Fruit fly (Drosophila melanogaster) whole organism, embryonic: ENCODE measurements around the gene SerRS.

Experiments used
- ATbp ChIP-seq: fragments of 200-800 bp; sonication (Bioruptor generic); optimal IDR thresholded peaks from 2 replicates; lab custom pipeline; 2017; ENCODE audit warnings: missing biosample characterization, mild to moderate bottlenecking, missing genetic modification characterization, missing genetic modification reagents
- Adf1 ChIP-seq: fragments of 200-800 bp; sonication (Bioruptor generic); IDR thresholded peaks from 2 replicates; pipeline ENCODE4 v1.3.6; 2022; ENCODE audit warnings: missing biosample characterization, missing genetic modification characterization
- Blimp-1 ChIP-seq: fragments of 200-800 bp; sonication (Bioruptor generic); optimal IDR thresholded peaks from 3 replicates; lab custom pipeline; 2018; ENCODE audit warnings: missing biosample characterization, missing genetic modification characterization, mild to moderate bottlenecking, moderate library complexity, missing genetic modification reagents
- CG10321 ChIP-seq: fragments of 200-800 bp; sonication (Bioruptor generic); IDR thresholded peaks from 2 replicates; pipeline ENCODE4 v1.3.6; 2022; ENCODE audit warnings: missing biosample characterization, missing genetic modification characterization
- CG10654 ChIP-seq: fragments of 200-800 bp; sonication (Bioruptor generic); optimal IDR thresholded peaks from 2 replicates; lab custom pipeline; 2016; ENCODE audit warnings: missing biosample characterization, missing genetic modification characterization
- CG11093 ChIP-seq: fragments of 200-800 bp; sonication (Bioruptor generic); IDR thresholded peaks from 3 replicates; pipeline ENCODE4 v1.3.6; 2022; ENCODE audit warnings: missing biosample characterization, missing genetic modification characterization
- CG12219 ChIP-seq: fragments of 200-800 bp; sonication (Bioruptor generic); optimal IDR thresholded peaks from 3 replicates; lab custom pipeline; 2018; ENCODE audit warnings: missing biosample characterization, mild to moderate bottlenecking, missing genetic modification characterization
- CG1233 ChIP-seq: fragments of 200-800 bp; sonication (Bioruptor generic); optimal IDR thresholded peaks from 4 replicates; lab custom pipeline; 2018; ENCODE audit warnings: missing biosample characterization, mild to moderate bottlenecking, missing genetic modification characterization
- CG13287 ChIP-seq: fragments of 200-800 bp; sonication (Bioruptor generic); IDR thresholded peaks from 2 replicates; pipeline ENCODE4 v1.3.6; 2022; ENCODE audit warnings: missing biosample characterization, missing genetic modification characterization; ENCODE audit not compliant: partially characterized antibody
- CG14441 ChIP-seq: fragments of 200-800 bp; sonication (Bioruptor generic); IDR thresholded peaks from 2 replicates; pipeline ENCODE4 v1.3.6; 2022; ENCODE audit warnings: missing biosample characterization, missing genetic modification characterization
- CG1832 ChIP-seq: fragments of 200-800 bp; sonication (Bioruptor generic); optimal IDR thresholded peaks from 2 replicates; lab custom pipeline; 2017; ENCODE audit warnings: missing biosample characterization, mild to moderate bottlenecking, missing genetic modification characterization, inconsistent platforms
- CG2129 ChIP-seq: fragments of 200-800 bp; sonication (Bioruptor generic); IDR thresholded peaks from 2 replicates; pipeline ENCODE4 v1.3.6; 2022; ENCODE audit warnings: missing biosample characterization, missing genetic modification characterization; ENCODE audit not compliant: partially characterized antibody
- CG2889 ChIP-seq: fragments of 200-800 bp; sonication (Bioruptor generic); IDR thresholded peaks from 3 replicates; pipeline ENCODE4 v1.3.6; 2022; ENCODE audit warnings: missing biosample characterization, missing genetic modification characterization
- CG31224 ChIP-seq: fragments of 200-800 bp; sonication (Bioruptor generic); IDR thresholded peaks from 2 replicates; pipeline ENCODE4 v1.3.6; 2022; ENCODE audit warnings: missing biosample characterization, missing genetic modification characterization
- CG31365 ChIP-seq: fragments of 200-800 bp; sonication (Bioruptor generic); optimal IDR thresholded peaks from 2 replicates; lab custom pipeline; 2018; ENCODE audit warnings: missing biosample characterization, mild to moderate bottlenecking, missing genetic modification characterization
- CG4404 ChIP-seq: fragments of 200-800 bp; sonication (Bioruptor generic); IDR thresholded peaks from 2 replicates; pipeline ENCODE4 v1.3.6; 2022; ENCODE audit warnings: missing biosample characterization, missing genetic modification characterization
- CG7839 ChIP-seq: fragments of 200-800 bp; sonication (Bioruptor generic); optimal IDR thresholded peaks from 3 replicates; lab custom pipeline; 2018; ENCODE audit warnings: missing biosample characterization, mild to moderate bottlenecking, missing genetic modification characterization, moderate library complexity
- CG8281 ChIP-seq: fragments of 200-800 bp; sonication (Bioruptor generic); optimal IDR thresholded peaks from 2 replicates; lab custom pipeline; 2018; ENCODE audit warnings: missing biosample characterization, mild to moderate bottlenecking, missing genetic modification characterization, moderate library complexity
- CG9817 ChIP-seq: fragments of 200-800 bp; sonication (Bioruptor generic); optimal IDR thresholded peaks from 2 replicates; lab custom pipeline; 2018; ENCODE audit warnings: missing biosample characterization, mild to moderate bottlenecking, missing genetic modification characterization, moderate library complexity
- Dad ChIP-seq: fragments of 200-800 bp; sonication (Bioruptor generic); optimal IDR thresholded peaks from 3 replicates; lab custom pipeline; 2016; ENCODE audit warnings: missing biosample characterization, missing genetic modification characterization
- Dip3 ChIP-seq: fragments of 200-800 bp; sonication (Bioruptor generic); optimal IDR thresholded peaks from 3 replicates; lab custom pipeline; 2016; ENCODE audit warnings: missing biosample characterization, missing genetic modification characterization
- Doc3 ChIP-seq: fragments of 200-800 bp; sonication (Bioruptor generic); IDR thresholded peaks from 3 replicates; pipeline ENCODE4 v1.3.6; 2022; ENCODE audit warnings: missing biosample characterization, missing genetic modification characterization; ENCODE audit not compliant: partially characterized antibody
- Dp ChIP-seq: fragments of 200-800 bp; sonication (Bioruptor generic); optimal IDR thresholded peaks from 2 replicates; lab custom pipeline; 2018; ENCODE audit warnings: missing biosample characterization, mild to moderate bottlenecking, missing genetic modification characterization, moderate library complexity
- GATAe ChIP-seq: fragments of 200-800 bp; sonication (Bioruptor generic); conservative IDR thresholded peaks from 2 replicates; pipeline ENCODE4 v1.3.6; 2022; ENCODE audit warnings: missing biosample characterization, missing genetic modification characterization
- Hey ChIP-seq: fragments of 200-800 bp; sonication (Bioruptor generic); optimal IDR thresholded peaks from 3 replicates; lab custom pipeline; 2018; ENCODE audit warnings: missing biosample characterization, mild to moderate bottlenecking, missing genetic modification characterization
- Hmr ChIP-seq: fragments of 200-800 bp; sonication (Bioruptor generic); optimal IDR thresholded peaks from 3 replicates; lab custom pipeline; 2017; ENCODE audit warnings: mild to moderate bottlenecking, missing biosample characterization, missing genetic modification reagents, missing genetic modification characterization
- Hr51 ChIP-seq, 2 experiments: fragments of 200-800 bp; sonication (Bioruptor generic); optimal IDR thresholded peaks; 2 replicates in 1 of 2; 3 replicates in 1 of 2; lab custom pipeline; 2016 to 2018; ENCODE audit warnings: missing biosample characterization in 2 of 2, missing genetic modification characterization in 2 of 2, mild to moderate bottlenecking in 1 of 2, moderate library complexity in 1 of 2
- NC2α ChIP-seq: fragments of 200-800 bp; sonication (Bioruptor generic); optimal IDR thresholded peaks from 2 replicates; lab custom pipeline; 2016; ENCODE audit warnings: missing biosample characterization, missing genetic modification characterization
- Nf-YB ChIP-seq: fragments of 200-800 bp; sonication (Bioruptor generic); optimal IDR thresholded peaks from 3 replicates; lab custom pipeline; 2019; ENCODE audit warnings: missing biosample characterization, mild to moderate bottlenecking, missing genetic modification characterization, moderate library complexity
- Ptx1 ChIP-seq: fragments of 200-800 bp; sonication (Bioruptor generic); IDR thresholded peaks from 2 replicates; pipeline ENCODE4 v1.3.6; 2022; ENCODE audit warnings: missing biosample characterization, missing genetic modification characterization
- Six4 ChIP-seq: fragments of 200-800 bp; sonication (Bioruptor generic); optimal IDR thresholded peaks from 2 replicates; lab custom pipeline; 2016; ENCODE audit warnings: missing biosample characterization, missing genetic modification characterization
- ase ChIP-seq: fragments of 200-800 bp; sonication (Bioruptor generic); IDR thresholded peaks from 3 replicates; pipeline ENCODE4 v1.3.6; 2022; ENCODE audit warnings: missing biosample characterization, missing genetic modification characterization
- crol ChIP-seq: fragments of 200-800 bp; sonication (Bioruptor generic); IDR thresholded peaks from 2 replicates; pipeline ENCODE4 v1.3.6; 2022; ENCODE audit warnings: missing biosample characterization, missing genetic modification characterization
- ewg ChIP-seq: fragments of 200-800 bp; sonication (Bioruptor generic); optimal IDR thresholded peaks from 3 replicates; lab custom pipeline; 2017; ENCODE audit warnings: mild to moderate bottlenecking, missing biosample characterization, missing genetic modification reagents, missing genetic modification characterization
- jigr1 ChIP-seq: fragments of 200-800 bp; sonication (Bioruptor generic); IDR thresholded peaks from 3 replicates; pipeline ENCODE4 v1.3.6; 2022; ENCODE audit warnings: missing biosample characterization, missing genetic modification characterization
- jumu ChIP-seq: fragments of 200-800 bp; sonication (Bioruptor generic); optimal IDR thresholded peaks from 3 replicates; lab custom pipeline; 2016; ENCODE audit warnings: missing biosample characterization, missing genetic modification characterization
- klu ChIP-seq: fragments of 200-800 bp; sonication (Bioruptor generic); IDR thresholded peaks from 2 replicates; pipeline ENCODE4 v1.3.6; 2022; ENCODE audit warnings: missing biosample characterization, missing genetic modification characterization
- lab ChIP-seq: fragments of 200-800 bp; sonication (Bioruptor generic); optimal IDR thresholded peaks from 3 replicates; lab custom pipeline; 2017; ENCODE audit warnings: missing biosample characterization, missing genetic modification characterization, mild to moderate bottlenecking, moderate library complexity, missing genetic modification reagents
- lola ChIP-seq, 3 experiments: fragments of >200 bp in 2 of 3; fragments of 200-800 bp in 1 of 3; sonication (Bioruptor generic) in 1 of 3; optimal IDR thresholded peaks; 2 replicates each; lab custom pipeline; 2017 to 2019; ENCODE audit warnings: missing biosample characterization in 3 of 3, missing genetic modification characterization in 3 of 3, mild to moderate bottlenecking in 1 of 3, moderate library complexity in 1 of 3
- luna ChIP-seq: fragments of 200-800 bp; sonication (Bioruptor generic); optimal IDR thresholded peaks from 2 replicates; lab custom pipeline; 2016; ENCODE audit warnings: missing biosample characterization, missing genetic modification characterization
- nerfin-1 ChIP-seq: fragments of 200-800 bp; sonication (Bioruptor generic); optimal IDR thresholded peaks from 3 replicates; lab custom pipeline; 2019; ENCODE audit warnings: missing biosample characterization, mild to moderate bottlenecking, missing genetic modification characterization, moderate library complexity
- nerfin-2 ChIP-seq: fragments of 200-800 bp; sonication (Bioruptor generic); IDR thresholded peaks from 2 replicates; pipeline ENCODE4 v1.3.6; 2022; ENCODE audit warnings: missing biosample characterization, missing genetic modification characterization; ENCODE audit not compliant: partially characterized antibody
- pan ChIP-seq, 4 experiments: fragments of >200 bp in 3 of 4; fragments of 200-800 bp in 1 of 4; sonication (Bioruptor generic) in 1 of 4; optimal IDR thresholded peaks in 3 of 4; IDR thresholded peaks in 1 of 4; 2 replicates each; pipeline versions ENCODE4 v1.3.6 to Lab custom; 2017 to 2022; ENCODE audit warnings: missing biosample characterization in 2 of 4, missing genetic modification characterization in 2 of 4, mixed read lengths in 1 of 4
- prd ChIP-seq, 3 experiments: fragments of >200 bp in 2 of 3; fragments of 200-800 bp in 1 of 3; sonication (Bioruptor generic) in 1 of 3; optimal IDR thresholded peaks in 2 of 3; IDR thresholded peaks in 1 of 3; 2 replicates in 2 of 3; 3 replicates in 1 of 3; pipeline versions ENCODE4 v1.3.6 to Lab custom; 2017 to 2022; ENCODE audit warnings: missing biosample characterization in 1 of 3, missing genetic modification characterization in 1 of 3
- row ChIP-seq: fragments of 200-800 bp; sonication (Bioruptor generic); IDR thresholded peaks from 3 replicates; pipeline ENCODE4 v1.3.6; 2022; ENCODE audit warnings: missing biosample characterization, missing genetic modification characterization
- shn ChIP-seq: fragments of 200-800 bp; sonication (Bioruptor generic); optimal IDR thresholded peaks from 3 replicates; lab custom pipeline; 2016; ENCODE audit warnings: missing biosample characterization, missing genetic modification characterization
- trem ChIP-seq: fragments of 200-800 bp; optimal IDR thresholded peaks from 3 replicates; lab custom pipeline; 2019; ENCODE audit warnings: missing biosample characterization, mild to moderate bottlenecking, missing genetic modification characterization, moderate library complexity
- tx ChIP-seq: fragments of 200-800 bp; sonication (Bioruptor generic); optimal IDR thresholded peaks from 2 replicates; lab custom pipeline; 2016; ENCODE audit warnings: missing biosample characterization, missing genetic modification characterization
- yki ChIP-seq: fragments of >200 bp; optimal IDR thresholded peaks from 3 replicates; lab custom pipeline; 2018

The SerRS gene

dm6 chr2L:3037153-3037579 is at the start of gene SerRS, which contains the start of gene CG17260 (continued):
- TF ChIP-seq Ptx1 (GFP tag; lab: Robert Waterston, UW) (peak; percentile 97), Adf1 (peak; percentile 67), CG8281 (tag; lab: Kevin White, UChicago) (peak; percentile 70), CG2889 (GFP tag; lab: Robert Waterston, UW) (peak; percentile 86), Hmr (peak; percentile 92), tx (GFP tag; lab: Kevin White, UChicago) (peak; percentile 90), ATbp (GFP tag; lab: Kevin White, UChicago) (peak; percentile 78), Doc3 (GFP tag; lab: Robert Waterston, UW) (no peak), Blimp-1 (no peak), CG10654 (GFP tag; lab: Kevin White, UChicago) (peak; percentile 94), luna (GFP tag; lab: Kevin White, UChicago) (peak; percentile 79), CG14441 (peak; percentile 93), klu (peak; percentile 94), CG1832 (GFP tag; lab: Kevin White, UChicago) (no peak), Dp (GFP tag; lab: Kevin White, UChicago) (peak; percentile 32), Hr51 (GFP tag; optimal IDR thresholded peaks at IDR 0.05; lab: Kevin White, UChicago) (peak in 1 of 2 experiments; percentile 88), pan (optimal IDR thresholded peaks at IDR 0.05; lab: Kevin White, UChicago) (no peak), pan (GFP tag; optimal IDR thresholded peaks at IDR 0.05 in 1 of 2, IDR thresholded peaks at IDR 0.05 in 1 of 2) (peak in 1 of 2 experiments; percentile 94), ase (peak; percentile 92), CG1233 (GFP tag; lab: Kevin White, UChicago) (peak; percentile 87), yki (lab: Kevin White, UChicago) (no peak), CG11093 (GFP tag; lab: Robert Waterston, UW) (peak; percentile 91), CG10321 (0 out of 2 replicates have a peak, but pooled peaks have one; percentile 33), shn (GFP tag; lab: Kevin White, UChicago) (peak; percentile 93), prd (optimal IDR thresholded peaks at IDR 0.05; lab: Kevin White, UChicago) (no peak), prd (GFP tag; IDR thresholded peaks at IDR 0.05; lab: Robert Waterston, UW) (peak; percentile 98), CG7839 (tag; lab: Kevin White, UChicago) (peak; percentile 94), row (GFP tag; lab: Robert Waterston, UW) (peak; percentile 98), lab (peak; percentile 94), nerfin-2 (GFP tag; lab: Robert Waterston, UW) (no peak), ewg (GFP tag; lab: Kevin White, UChicago) (peak; percentile 80), crol (GFP tag; lab: Robert Waterston, UW) (no peak; the same call in 1 of the 2 replicates), lola (GFP tag; optimal IDR thresholded peaks at IDR 0.05; lab: Kevin White, UChicago) (peak in 1 of 3 experiments; percentile 87), CG13287 (GFP tag; lab: Robert Waterston, UW) (peak; percentile 64), jumu (GFP tag; lab: Kevin White, UChicago) (peak; percentile 95), CG31224 (GFP tag; lab: Robert Waterston, UW) (peak; percentile 89), NC2α (GFP tag; lab: Kevin White, UChicago) (peak; percentile 73), Dad (GFP tag; lab: Kevin White, UChicago) (peak; percentile 88), CG12219 (GFP tag; lab: Kevin White, UChicago) (peak; percentile 67), trem (tag; lab: Kevin White, UChicago) (peak; percentile 93), jigr1 (GFP tag; lab: Robert Waterston, UW) (peak; percentile 85; the same call in 2 of the 3 replicates), CG9817 (tag; lab: Kevin White, UChicago) (peak; percentile 95), CG31365 (no peak), CG4404 (GFP tag; lab: Robert Waterston, UW) (peak; percentile 94), Dip3 (GFP tag; lab: Kevin White, UChicago) (peak; percentile 97), Six4 (GFP tag; lab: Kevin White, UChicago) (peak; percentile 88), GATAe (peak; percentile 75), nerfin-1 (tag; lab: Kevin White, UChicago) (peak; percentile 87), Hey (tag; lab: Kevin White, UChicago) (no peak), CG2129 (GFP tag; lab: Robert Waterston, UW) (no peak), Nf-YB (GFP tag; lab: Kevin White, UChicago) (peak; percentile 70)
